Worm (Caenorhabditis elegans) whole organism, L2 larva: ENCODE data around the gene aaim-1.

ENCODE experiments used
- blmp-1 ChIP-seq: sonication (generic microtip); optimal IDR thresholded peaks from 2 replicates; lab custom pipeline; 2017; ENCODE audit warnings: missing genetic modification characterization, mild to moderate bottlenecking, missing compliant biosample characterization, antibody characterized with exemption, moderate library complexity; ENCODE audit not compliant: insufficient read depth
- ceh-82 ChIP-seq: fragments of 150-350 bp; optimal IDR thresholded peaks from 2 replicates; lab custom pipeline; 2014; ENCODE audit warnings: missing biosample characterization, missing genetic modification characterization
- elt-3 ChIP-seq: sonication (generic microtip); optimal IDR thresholded peaks from 2 replicates; lab custom pipeline; 2017; ENCODE audit warnings: missing biosample characterization, missing genetic modification characterization
- fos-1 ChIP-seq: fragments of 150-350 bp; optimal IDR thresholded peaks from 2 replicates; lab custom pipeline; 2014; ENCODE audit warnings: missing biosample characterization, missing genetic modification characterization
- mbf-1 ChIP-seq: sonication (generic microtip); optimal IDR thresholded peaks from 2 replicates; lab custom pipeline; 2017; ENCODE audit warnings: missing biosample characterization, missing genetic modification characterization
- mdl-1 ChIP-seq, 2 experiments: fragments of 150-350 bp in 1 of 2; sonication (generic microtip) in 1 of 2; optimal IDR thresholded peaks; 2 replicates each; lab custom pipeline; 2017; ENCODE audit warnings: missing biosample characterization in 2 of 2, missing genetic modification characterization in 2 of 2
- nhr-12 ChIP-seq: fragments of 150-350 bp; optimal IDR thresholded peaks from 2 replicates; lab custom pipeline; 2014; ENCODE audit warnings: missing biosample characterization, missing genetic modification characterization
- skn-1 ChIP-seq: sonication (generic microtip); optimal IDR thresholded peaks from 2 replicates; lab custom pipeline; 2017; ENCODE audit warnings: missing biosample characterization, missing genetic modification characterization
- unc-62 ChIP-seq: fragments of 150-350 bp; optimal IDR thresholded peaks from 2 replicates; lab custom pipeline; 2014; ENCODE audit warnings: missing biosample characterization, missing genetic modification reagents, missing genetic modification characterization
- ztf-11 ChIP-seq: sonication (generic microtip); optimal IDR thresholded peaks from 2 replicates; lab custom pipeline; 2017; ENCODE audit warnings: missing biosample characterization, missing genetic modification characterization

ce11 chrX:6538068-6538467, 24.2 kb downstream of the aaim-1 start:
- TF ChIP-seq unc-62 (no peak), mbf-1 (tag; lab: Kevin White, UChicago) (no peak), ztf-11 (tag; lab: Kevin White, UChicago) (no peak), elt-3 (tag; lab: Kevin White, UChicago) (no peak), fos-1 (tag; lab: Kevin White, UChicago) (peak; percentile 56), mdl-1 (tag; optimal IDR thresholded peaks at IDR 0.05; lab: Kevin White, UChicago) (no peak), nhr-12 (tag; lab: Kevin White, UChicago) (no peak), blmp-1 (no peak), skn-1 (tag; lab: Kevin White, UChicago) (no peak), ceh-82 (tag; lab: Kevin White, UChicago) (no peak)
